Worm (Caenorhabditis elegans) whole organism, L4 larva: ENCODE measurements around the gene sdc-2.

Source experiments
- Y48G9A.11 ChIP-seq: fragments of 200-800 bp; sonication (Bioruptor generic); IDR thresholded peaks from 2 replicates; pipeline ENCODE4 v1.3.6; 2022; ENCODE audit warnings: missing genetic modification reagents, missing genetic modification characterization, missing compliant biosample characterization
- ZK546.5 ChIP-seq, 2 experiments: sonication (generic microtip); optimal IDR thresholded peaks; 2 replicates each; lab custom pipeline; 2017; ENCODE audit warnings: missing biosample characterization in 2 of 2, missing genetic modification characterization in 2 of 2
- daf-12 ChIP-seq: fragments of 150-350 bp; optimal IDR thresholded peaks from 2 replicates; lab custom pipeline; 2014; ENCODE audit warnings: missing biosample characterization, missing genetic modification reagents, missing genetic modification characterization
- daf-8 ChIP-seq: fragments of 200-800 bp; sonication (Bioruptor generic); IDR thresholded peaks from 2 replicates; pipeline ENCODE4 v1.3.6; 2022; ENCODE audit warnings: missing genetic modification characterization, missing compliant biosample characterization
- dpl-1 ChIP-seq: fragments of 150-350 bp; optimal IDR thresholded peaks from 2 replicates; lab custom pipeline; 2014; ENCODE audit warnings: missing biosample characterization, missing genetic modification reagents, missing genetic modification characterization
- lin-13 ChIP-seq: fragments of 150-350 bp; optimal IDR thresholded peaks from 2 replicates; lab custom pipeline; 2014; ENCODE audit warnings: missing biosample characterization, missing genetic modification reagents, missing genetic modification characterization
- nhr-6 ChIP-seq: fragments of 150-350 bp; optimal IDR thresholded peaks from 2 replicates; lab custom pipeline; 2014; ENCODE audit warnings: missing biosample characterization, missing genetic modification characterization
- nhr-76 ChIP-seq: fragments of 150-350 bp; optimal IDR thresholded peaks from 2 replicates; lab custom pipeline; 2014; ENCODE audit warnings: missing biosample characterization, missing genetic modification characterization
- unc-130 ChIP-seq: sonication (generic microtip); optimal IDR thresholded peaks from 2 replicates; lab custom pipeline; 2016; ENCODE audit warnings: missing genetic modification reagents, missing genetic modification characterization, missing compliant biosample characterization

- TF ChIP-seq nhr-76 (no peak), unc-130 (no peak), lin-13 (GFP tag; lab: Kevin White, UChicago) (no peak), nhr-6 (no peak), daf-12 (tag; lab: Kevin White, UChicago) (no peak), Y48G9A.11 (no peak), dpl-1 (no peak), ZK546.5 (tag; optimal IDR thresholded peaks at IDR 0.05; lab: Kevin White, UChicago) (no peak), daf-8 (GFP tag; lab: Robert Waterston, UW) (no peak)
Observed at ce11 chrX:11560076-11560475, 37.6 kb downstream of the sdc-2 start.
